Worm (Caenorhabditis elegans): ENCODE data around the gene srsx-31.

ce11 chrV:11266681-11267080 is 11.8 kb upstream of the srsx-31 start, which contains the start of gene str-116:
- TF ChIP-seq sup-37 (GFP tag; optimal IDR thresholded peaks at IDR 0.05): no peak
- no peak for TF ChIP-seq nhr-71 (tag; optimal IDR thresholded peaks at IDR 0.05)
- no peak for TF ChIP-seq elt-2 (tag; optimal IDR thresholded peaks at IDR 0.05)
- TF ChIP-seq zip-4 (GFP tag; optimal IDR thresholded peaks at IDR 0.05): no peak
- TF ChIP-seq ceh-88 (GFP tag; IDR thresholded peaks at IDR 0.05): no peak
- no peak for TF ChIP-seq nhr-90 (tag; optimal IDR thresholded peaks at IDR 0.05; ENCODE audit: poor library complexity)
- TF ChIP-seq nhr-237 (tag; optimal IDR thresholded peaks at IDR 0.05): no peak
- TF ChIP-seq ces-1 (GFP tag; optimal IDR thresholded peaks at IDR 0.05): no peak

Data from whole organism, L1 larva.